Fruit fly (Drosophila melanogaster) whole organism, embryonic: ENCODE results near the gene hdly.
A peak's percentile ranks its signal among the peaks of the same experiment; 100 is the strongest.

Experiments
- Blimp-1 ChIP-seq: fragments of 200-800 bp; sonication (Bioruptor generic); optimal IDR thresholded peaks from 3 replicates; lab custom pipeline; 2018; ENCODE audit warnings: missing biosample characterization, missing genetic modification characterization, mild to moderate bottlenecking, moderate library complexity, missing genetic modification reagents
- BtbVII ChIP-seq: fragments of 200-800 bp; sonication (Bioruptor generic); optimal IDR thresholded peaks from 3 replicates; lab custom pipeline; 2017; ENCODE audit warnings: missing biosample characterization, mild to moderate bottlenecking, missing genetic modification characterization
- CG12155 ChIP-seq: fragments of 200-800 bp; sonication (Bioruptor generic); optimal IDR thresholded peaks from 3 replicates; lab custom pipeline; 2016; ENCODE audit warnings: missing biosample characterization, missing genetic modification characterization
- CG12219 ChIP-seq: fragments of 200-800 bp; sonication (Bioruptor generic); optimal IDR thresholded peaks from 3 replicates; lab custom pipeline; 2018; ENCODE audit warnings: missing biosample characterization, mild to moderate bottlenecking, missing genetic modification characterization
- CG12391 ChIP-seq: fragments of 200-800 bp; sonication (Bioruptor generic); optimal IDR thresholded peaks from 3 replicates; lab custom pipeline; 2018; ENCODE audit warnings: missing biosample characterization, mild to moderate bottlenecking, missing genetic modification characterization, moderate library complexity
- CG12659 ChIP-seq: fragments of 200-800 bp; sonication (Bioruptor generic); optimal IDR thresholded peaks from 3 replicates; lab custom pipeline; 2017; ENCODE audit warnings: mild to moderate bottlenecking, missing biosample characterization, missing genetic modification reagents, missing genetic modification characterization
- CG13775 ChIP-seq: fragments of 200-800 bp; sonication (Bioruptor generic); optimal IDR thresholded peaks from 3 replicates; lab custom pipeline; 2017; ENCODE audit warnings: missing biosample characterization, mild to moderate bottlenecking, missing genetic modification characterization
- CG14667 ChIP-seq: fragments of 200-800 bp; sonication (Bioruptor generic); IDR thresholded peaks from 2 replicates; pipeline ENCODE4 v1.3.6; 2022; ENCODE audit warnings: missing biosample characterization, missing genetic modification characterization
- CG15479 ChIP-seq: fragments of 200-800 bp; sonication (Bioruptor generic); optimal IDR thresholded peaks from 3 replicates; lab custom pipeline; 2019; ENCODE audit warnings: missing biosample characterization, mild to moderate bottlenecking, missing genetic modification characterization, moderate library complexity
- CG17385 ChIP-seq: fragments of 200-800 bp; sonication (Bioruptor generic); optimal IDR thresholded peaks from 3 replicates; lab custom pipeline; 2018; ENCODE audit warnings: missing biosample characterization, mild to moderate bottlenecking, missing genetic modification characterization
- CG1832 ChIP-seq: fragments of 200-800 bp; sonication (Bioruptor generic); optimal IDR thresholded peaks from 2 replicates; lab custom pipeline; 2017; ENCODE audit warnings: missing biosample characterization, mild to moderate bottlenecking, missing genetic modification characterization, inconsistent platforms
- CG2712 ChIP-seq: fragments of 200-800 bp; optimal IDR thresholded peaks from 3 replicates; lab custom pipeline; 2019; ENCODE audit warnings: missing biosample characterization, mild to moderate bottlenecking, missing genetic modification characterization, moderate library complexity
- CG32767 ChIP-seq: fragments of 200-800 bp; sonication (Bioruptor generic); IDR thresholded peaks from 2 replicates; pipeline ENCODE4 v1.3.6; 2022; ENCODE audit warnings: missing biosample characterization, missing genetic modification characterization
- CG4820 ChIP-seq: fragments of 200-800 bp; sonication (Bioruptor generic); optimal IDR thresholded peaks from 3 replicates; lab custom pipeline; 2016; ENCODE audit warnings: missing biosample characterization, missing genetic modification characterization
- CG5245 ChIP-seq: fragments of 200-800 bp; sonication (Bioruptor generic); optimal IDR thresholded peaks from 3 replicates; lab custom pipeline; 2016; ENCODE audit warnings: missing biosample characterization, missing genetic modification characterization
- CG6791 ChIP-seq: fragments of 200-800 bp; sonication (Bioruptor generic); IDR thresholded peaks from 3 replicates; pipeline ENCODE4 v1.3.6; 2022; ENCODE audit warnings: missing biosample characterization, missing genetic modification characterization; ENCODE audit not compliant: partially characterized antibody
- CG6813 ChIP-seq: fragments of 200-800 bp; sonication (Bioruptor generic); optimal IDR thresholded peaks from 2 replicates; lab custom pipeline; 2017; ENCODE audit warnings: missing biosample characterization, missing genetic modification characterization, mild to moderate bottlenecking, moderate library complexity, missing genetic modification reagents
- CG7963 ChIP-seq: fragments of 200-800 bp; sonication (Bioruptor generic); IDR thresholded peaks from 3 replicates; pipeline ENCODE4 v1.3.6; 2022; ENCODE audit warnings: missing biosample characterization, missing genetic modification characterization; ENCODE audit not compliant: partially characterized antibody
- CG8388 ChIP-seq: fragments of 200-800 bp; sonication (Bioruptor generic); optimal IDR thresholded peaks from 2 replicates; lab custom pipeline; 2019; ENCODE audit warnings: missing biosample characterization, mild to moderate bottlenecking, missing genetic modification characterization, moderate library complexity
- CG9437 ChIP-seq: fragments of 200-800 bp; sonication (Bioruptor generic); optimal IDR thresholded peaks from 2 replicates; lab custom pipeline; 2018; ENCODE audit warnings: missing biosample characterization, mild to moderate bottlenecking, missing genetic modification characterization
- Dek ChIP-seq: fragments of 200-800 bp; sonication (Bioruptor generic); optimal IDR thresholded peaks from 3 replicates; lab custom pipeline; 2019; ENCODE audit warnings: missing biosample characterization, mild to moderate bottlenecking, missing genetic modification characterization, moderate library complexity
- Elba2 ChIP-seq: fragments of 200-800 bp; sonication (Bioruptor generic); optimal IDR thresholded peaks from 3 replicates; lab custom pipeline; 2016; ENCODE audit warnings: missing biosample characterization, missing genetic modification characterization
- Gug ChIP-seq: fragments of 200-800 bp; sonication (Bioruptor generic); IDR thresholded peaks from 4 replicates; pipeline ENCODE4 v1.3.6; 2022; ENCODE audit warnings: missing biosample characterization, missing genetic modification characterization
- HLH4C ChIP-seq: fragments of 200-800 bp; sonication (Bioruptor generic); IDR thresholded peaks from 3 replicates; pipeline ENCODE4 v1.3.6; 2022; ENCODE audit warnings: missing biosample characterization, missing genetic modification characterization; ENCODE audit not compliant: partially characterized antibody
- Hey ChIP-seq: fragments of 200-800 bp; sonication (Bioruptor generic); optimal IDR thresholded peaks from 3 replicates; lab custom pipeline; 2018; ENCODE audit warnings: missing biosample characterization, mild to moderate bottlenecking, missing genetic modification characterization
- Hr51 ChIP-seq, 2 experiments: fragments of 200-800 bp; sonication (Bioruptor generic); optimal IDR thresholded peaks; 2 replicates in 1 of 2; 3 replicates in 1 of 2; lab custom pipeline; 2016 to 2018; ENCODE audit warnings: missing biosample characterization in 2 of 2, missing genetic modification characterization in 2 of 2, mild to moderate bottlenecking in 1 of 2, moderate library complexity in 1 of 2
- Lpt ChIP-seq: fragments of >200 bp; optimal IDR thresholded peaks from 2 replicates; lab custom pipeline; 2018; ENCODE audit warnings: missing biosample characterization, missing genetic modification characterization
- NfI ChIP-seq: fragments of 200-800 bp; sonication (Bioruptor generic); optimal IDR thresholded peaks from 3 replicates; lab custom pipeline; 2018; ENCODE audit warnings: missing biosample characterization, mild to moderate bottlenecking, missing genetic modification characterization, moderate library complexity
- Oli ChIP-seq: fragments of 200-800 bp; sonication (Bioruptor generic); optimal IDR thresholded peaks from 2 replicates; lab custom pipeline; 2018; ENCODE audit warnings: missing biosample characterization, mild to moderate bottlenecking, missing genetic modification characterization, moderate library complexity
- Pdp1 ChIP-seq, 2 experiments: fragments of 200-800 bp; sonication (Bioruptor generic); optimal IDR thresholded peaks; 3 replicates each; lab custom pipeline; 2016; ENCODE audit warnings: missing biosample characterization in 2 of 2, missing genetic modification characterization in 2 of 2, mild to moderate bottlenecking in 1 of 2, moderate library complexity in 1 of 2
- Stat92E ChIP-seq, 3 experiments: fragments of >200 bp in 2 of 3; fragments of 200-800 bp in 1 of 3; sonication (Bioruptor generic) in 1 of 3; optimal IDR thresholded peaks; 2 replicates each; lab custom pipeline; 2017 to 2019; ENCODE audit warnings: missing biosample characterization in 3 of 3, missing genetic modification characterization in 3 of 3, mild to moderate bottlenecking in 1 of 3, moderate library complexity in 1 of 3
- Trl ChIP-seq, 3 experiments: fragments of >200 bp in 2 of 3; fragments of 200-800 bp in 1 of 3; sonication (Bioruptor generic) in 1 of 3; optimal IDR thresholded peaks; 2 replicates in 1 of 3; 3 replicates in 2 of 3; lab custom pipeline; 2016 to 2017; ENCODE audit warnings: missing biosample characterization in 1 of 3, missing genetic modification characterization in 1 of 3
- Xrp1 ChIP-seq: fragments of 200-800 bp; sonication (Bioruptor generic); IDR thresholded peaks from 2 replicates; pipeline ENCODE4 v1.3.6; 2022; ENCODE audit warnings: missing biosample characterization, missing genetic modification characterization
- YL-1 ChIP-seq: fragments of 200-800 bp; sonication (Bioruptor generic); optimal IDR thresholded peaks from 3 replicates; lab custom pipeline; 2017; ENCODE audit warnings: missing biosample characterization, mild to moderate bottlenecking, missing genetic modification characterization
- dm ChIP-seq: fragments of 200-800 bp; sonication (Bioruptor generic); optimal IDR thresholded peaks from 3 replicates; lab custom pipeline; 2016; ENCODE audit warnings: missing biosample characterization, missing genetic modification characterization
- ewg ChIP-seq: fragments of 200-800 bp; sonication (Bioruptor generic); optimal IDR thresholded peaks from 3 replicates; lab custom pipeline; 2017; ENCODE audit warnings: mild to moderate bottlenecking, missing biosample characterization, missing genetic modification reagents, missing genetic modification characterization
- lilli ChIP-seq: fragments of 200-800 bp; sonication (Bioruptor generic); optimal IDR thresholded peaks from 3 replicates; lab custom pipeline; 2016; ENCODE audit warnings: missing biosample characterization, missing genetic modification characterization
- nerfin-1 ChIP-seq: fragments of 200-800 bp; sonication (Bioruptor generic); optimal IDR thresholded peaks from 3 replicates; lab custom pipeline; 2019; ENCODE audit warnings: missing biosample characterization, mild to moderate bottlenecking, missing genetic modification characterization, moderate library complexity
- onecut ChIP-seq: fragments of 200-800 bp; sonication (Bioruptor generic); IDR thresholded peaks from 2 replicates; pipeline ENCODE4 v1.3.6; 2022; ENCODE audit warnings: missing biosample characterization, missing genetic modification characterization
- otp ChIP-seq: fragments of 200-800 bp; sonication (Bioruptor generic); IDR thresholded peaks from 3 replicates; pipeline ENCODE4, ENCODE4 v1.3.6; 2022; ENCODE audit warnings: missing biosample characterization, missing genetic modification characterization
- sd ChIP-seq: fragments of 200-800 bp; sonication (Bioruptor generic); optimal IDR thresholded peaks from 3 replicates; lab custom pipeline; 2018; ENCODE audit warnings: missing biosample characterization, mild to moderate bottlenecking, missing genetic modification characterization, moderate library complexity
- slp2 ChIP-seq: fragments of 200-800 bp; sonication (Bioruptor generic); optimal IDR thresholded peaks from 2 replicates; lab custom pipeline; 2016; ENCODE audit warnings: missing biosample characterization, missing genetic modification characterization
- tll ChIP-seq, 2 experiments: fragments of 200-800 bp in 1 of 2; fragments of >200 bp in 1 of 2; sonication (Bioruptor generic) in 1 of 2; optimal IDR thresholded peaks; 2 replicates each; lab custom pipeline; 2017 to 2019; ENCODE audit warnings: missing biosample characterization in 2 of 2, missing genetic modification characterization in 2 of 2, mild to moderate bottlenecking in 1 of 2, moderate library complexity in 1 of 2
- vvl ChIP-seq: fragments of 200-800 bp; sonication (Bioruptor generic); IDR thresholded peaks from 2 replicates; pipeline ENCODE4 v1.3.6; 2022; ENCODE audit warnings: missing biosample characterization, missing genetic modification characterization
- yki ChIP-seq: fragments of >200 bp; optimal IDR thresholded peaks from 3 replicates; lab custom pipeline; 2018
- zen2 ChIP-seq: fragments of 200-800 bp; sonication (Bioruptor generic); IDR thresholded peaks from 3 replicates; pipeline ENCODE4 v1.3.6; 2022; ENCODE audit warnings: missing biosample characterization, missing genetic modification characterization; ENCODE audit not compliant: partially characterized antibody

hdly gene

dm6 chr3R:20949175-20949748 lies 35.2 kb downstream of the hdly start:
- no peak for TF ChIP-seq CG5245
- TF ChIP-seq yki: peak; percentile 45
- peak; percentile 70 for TF ChIP-seq Blimp-1
- TF ChIP-seq lilli (GFP tag; lab: Kevin White, UChicago): no peak
- peak in 1 of 2 experiments; percentile 26 for TF ChIP-seq tll (GFP tag; optimal IDR thresholded peaks at IDR 0.05; lab: Kevin White, UChicago)
- peak; percentile 19 for TF ChIP-seq YL-1
- TF ChIP-seq CG17385 (GFP tag; lab: Kevin White, UChicago): peak; percentile 23
- TF ChIP-seq sd (tag; lab: Kevin White, UChicago): peak; percentile 30
- no peak for TF ChIP-seq otp (GFP tag; lab: Robert Waterston, UW)
- TF ChIP-seq slp2 (GFP tag; lab: Kevin White, UChicago): no peak
- TF ChIP-seq zen2 (GFP tag; lab: Robert Waterston, UW): 0 out of 3 replicates have a peak, but pooled peaks have one; percentile 22
- no peak for TF ChIP-seq Gug
- peak; percentile 81 for TF ChIP-seq Elba2
- peak in 1 of 2 experiments; percentile 92 for TF ChIP-seq Pdp1 (GFP tag; optimal IDR thresholded peaks at IDR 0.05; lab: Kevin White, UChicago)
- TF ChIP-seq ewg: peak; percentile 95
- TF ChIP-seq CG12219 (GFP tag; lab: Kevin White, UChicago): peak; percentile 8
- no peak for TF ChIP-seq vvl (GFP tag; lab: Robert Waterston, UW)
- TF ChIP-seq nerfin-1: peak; percentile 94
- peak; percentile 13 for TF ChIP-seq BtbVII (GFP tag; lab: Kevin White, UChicago)
- no peak for TF ChIP-seq CG6813 (GFP tag; lab: Kevin White, UChicago)
- peak; percentile 66 to 88 for TF ChIP-seq Trl (optimal IDR thresholded peaks at IDR 0.05; lab: Kevin White, UChicago)
- TF ChIP-seq Trl (GFP tag; optimal IDR thresholded peaks at IDR 0.05; lab: Kevin White, UChicago): no peak
- peak; percentile 25; the same call in 1 of the 3 replicates for TF ChIP-seq HLH4C
- TF ChIP-seq CG1832 (GFP tag; lab: Kevin White, UChicago): peak; percentile 92
- no peak for TF ChIP-seq CG14667 (GFP tag; lab: Robert Waterston, UW)
- peak; percentile 15 for TF ChIP-seq CG15479
- 0 out of 2 replicates have a peak, but pooled peaks have one; percentile 11 for TF ChIP-seq Xrp1 (GFP tag; lab: Robert Waterston, UW)
- 0 out of 3 replicates have a peak, but pooled peaks have one; percentile 32 for TF ChIP-seq CG7963 (GFP tag; lab: Robert Waterston, UW)
- 0 out of 2 replicates have a peak, but pooled peaks have one; percentile 30 for TF ChIP-seq CG32767 (GFP tag; lab: Robert Waterston, UW)
- TF ChIP-seq Hr51 (GFP tag; optimal IDR thresholded peaks at IDR 0.05; lab: Kevin White, UChicago): peak in 1 of 2 experiments; percentile 4

- TF ChIP-seq Dek (tag; lab: Kevin White, UChicago) (peak; percentile 21), CG9437 (GFP tag; lab: Kevin White, UChicago) (peak; percentile 31), NfI (GFP tag; lab: Kevin White, UChicago) (no peak), CG6791 (GFP tag; lab: Robert Waterston, UW) (peak; percentile 31; the same call in 1 of the 3 replicates), CG12391 (tag; lab: Kevin White, UChicago) (peak; percentile 59), CG2712 (tag; lab: Kevin White, UChicago) (peak; percentile 63), CG13775 (peak; percentile 6), CG8388 (GFP tag; lab: Kevin White, UChicago) (peak; percentile 22), dm (no peak), Hey (tag; lab: Kevin White, UChicago) (no peak), Oli (tag; lab: Kevin White, UChicago) (peak; percentile 49), Elba2 (no peak), onecut (GFP tag; lab: Robert Waterston, UW) (peak; percentile 85), Stat92E (GFP tag; optimal IDR thresholded peaks at IDR 0.05; lab: Kevin White, UChicago) (no peak), Lpt (GFP tag; lab: Kevin White, UChicago) (no peak), CG4820 (GFP tag; lab: Kevin White, UChicago) (peak; percentile 2), CG12659 (GFP tag; lab: Kevin White, UChicago) (peak; percentile 38), CG12155 (GFP tag; lab: Kevin White, UChicago) (peak; percentile 5)
Observed at dm6 chr3R:20949749-20950676, 35.9 kb downstream of the hdly start.
